Fruit fly (Drosophila melanogaster) whole organism, prepupa: ENCODE results near the gene CG46320.

Experiments used
- Blimp-1 ChIP-seq: fragments of 200-800 bp; sonication (Bioruptor generic); optimal IDR thresholded peaks from 3 replicates; lab custom pipeline; 2017; ENCODE audit warnings: missing biosample characterization, missing genetic modification characterization, mild to moderate bottlenecking, moderate library complexity, missing genetic modification reagents
- CG11902 ChIP-seq: fragments of 200-800 bp; sonication (Bioruptor generic); optimal IDR thresholded peaks from 3 replicates; lab custom pipeline; 2016; ENCODE audit warnings: missing biosample characterization, missing genetic modification characterization
- CG1621 ChIP-seq: fragments of 200-800 bp; sonication (Bioruptor generic); optimal IDR thresholded peaks from 3 replicates; lab custom pipeline; 2018; ENCODE audit warnings: missing biosample characterization, mild to moderate bottlenecking, missing genetic modification characterization
- Eip75B ChIP-seq: fragments of 200-800 bp; sonication (Bioruptor generic); optimal IDR thresholded peaks from 3 replicates; lab custom pipeline; 2016; ENCODE audit warnings: missing biosample characterization, missing genetic modification characterization
- Gug ChIP-seq: fragments of 200-800 bp; sonication (Bioruptor generic); IDR thresholded peaks from 2 replicates; pipeline ENCODE4 v1.3.6; 2022; ENCODE audit warnings: missing biosample characterization, missing genetic modification characterization
- Smox ChIP-seq: fragments of 200-800 bp; sonication (Bioruptor generic); optimal IDR thresholded peaks from 3 replicates; lab custom pipeline; 2016; ENCODE audit warnings: missing biosample characterization, missing genetic modification characterization
- Sox14 ChIP-seq: fragments of 200-800 bp; sonication (Bioruptor generic); optimal IDR thresholded peaks from 3 replicates; lab custom pipeline; 2016; ENCODE audit warnings: missing biosample characterization, missing genetic modification characterization
- cyc ChIP-seq: fragments of 200-800 bp; sonication (Bioruptor generic); optimal IDR thresholded peaks from 3 replicates; lab custom pipeline; 2016; ENCODE audit warnings: missing biosample characterization, missing genetic modification characterization
- eg ChIP-seq: fragments of 200-800 bp; sonication (Bioruptor generic); IDR thresholded peaks from 3 replicates; pipeline ENCODE4 v1.3.6; 2022; ENCODE audit warnings: missing biosample characterization, missing genetic modification characterization
- pdm3 ChIP-seq: fragments of 200-800 bp; sonication (Bioruptor generic); optimal IDR thresholded peaks from 3 replicates; lab custom pipeline; 2016; ENCODE audit warnings: missing biosample characterization, missing genetic modification characterization
- svp ChIP-seq: fragments of 200-800 bp; sonication (Bioruptor generic); peaks from one replicate; lab custom pipeline; 2016; ENCODE audit warnings: missing biosample characterization, missing genetic modification characterization

DNA sequence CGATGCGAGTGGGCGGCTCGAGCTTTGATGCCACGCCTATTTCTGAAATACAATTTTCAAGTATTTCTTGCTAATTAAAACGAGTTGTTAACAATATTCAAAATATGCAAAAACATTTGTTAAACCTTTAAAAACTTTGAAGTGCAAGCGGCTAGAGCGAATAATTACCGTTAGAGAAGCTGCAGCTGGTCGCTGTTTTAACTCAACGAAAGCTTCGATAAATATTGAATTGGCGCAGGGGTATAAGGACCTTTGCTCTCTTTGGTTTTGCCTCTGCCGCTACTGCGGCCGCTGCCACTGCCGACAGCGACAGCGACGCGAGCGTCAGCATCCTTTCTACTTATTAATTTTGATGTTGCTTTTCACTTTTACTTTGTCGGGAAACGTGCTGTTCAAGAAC lies 671 bp upstream of the CG46320 start:
- TF ChIP-seq Gug (GFP tag; lab: Robert Waterston, UW): no peak
- no peak for TF ChIP-seq CG1621 (tag; lab: Kevin White, UChicago)
- no peak for TF ChIP-seq Sox14 (GFP tag; lab: Kevin White, UChicago)
- TF ChIP-seq CG11902 (GFP tag; lab: Kevin White, UChicago): no peak
- no peak for TF ChIP-seq Blimp-1 (GFP tag; lab: Kevin White, UChicago)
- TF ChIP-seq Eip75B (GFP tag; lab: Kevin White, UChicago): no peak
- TF ChIP-seq pdm3 (GFP tag; lab: Kevin White, UChicago): no peak
- no peak for TF ChIP-seq eg (GFP tag; lab: Robert Waterston, UW)
- no peak for TF ChIP-seq Smox (GFP tag; lab: Kevin White, UChicago)
- no peak for TF ChIP-seq svp (GFP tag; lab: Kevin White, UChicago)
- TF ChIP-seq cyc: no peak
